Worm (Caenorhabditis elegans): ENCODE data around the gene algn-14.

DNA sequence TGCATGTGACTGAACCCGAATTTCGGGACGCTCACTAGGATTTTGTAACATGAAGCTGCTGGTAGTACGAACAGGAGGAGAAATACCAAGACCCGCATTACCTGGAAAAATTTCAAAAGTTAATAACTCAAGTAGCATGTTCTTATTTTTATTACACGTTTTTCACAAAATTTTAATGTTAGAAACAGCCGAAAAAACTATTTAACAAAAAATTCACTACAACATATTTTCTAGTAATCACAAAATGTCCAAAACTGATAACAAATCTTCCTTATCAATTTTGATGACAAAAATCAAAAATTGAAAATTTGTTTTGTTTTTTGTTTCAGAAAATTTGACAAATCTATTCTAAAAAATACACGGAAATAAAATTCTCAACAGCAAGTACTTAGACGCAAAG, 52.2 kb downstream of the algn-14 start, which contains the start of gene ugt-45:
- TF ChIP-seq ama-1 (optimal IDR thresholded peaks at IDR 0.05) (no peak), F13H6.1 (tag; optimal IDR thresholded peaks at IDR 0.05) (no peak)

All from whole organism, late embryonic.